Worm (Caenorhabditis elegans) whole organism, late embryonic: ENCODE data around the gene ugt-48.

Experiments
- K02D7.2 ChIP-seq: sonication (generic microtip); optimal IDR thresholded peaks from 2 replicates; lab custom pipeline; 2017; ENCODE audit warnings: mild to moderate bottlenecking, missing genetic modification characterization, missing compliant biosample characterization
- Y22D7AL.16 ChIP-seq: sonication (generic microtip); optimal IDR thresholded peaks from 2 replicates; lab custom pipeline; 2016; ENCODE audit warnings: missing genetic modification characterization, missing compliant biosample characterization
- ahr-1 ChIP-seq: sonication (generic microtip); optimal IDR thresholded peaks from 2 replicates; lab custom pipeline; 2016; ENCODE audit warnings: missing genetic modification characterization, missing compliant biosample characterization
- ama-1 ChIP-seq: fragments of 150-350 bp; optimal IDR thresholded peaks from 2 replicates; lab custom pipeline; 2014
- ceh-14 ChIP-seq: sonication (generic microtip); optimal IDR thresholded peaks from 2 replicates; lab custom pipeline; 2016; ENCODE audit warnings: missing genotype, missing genetic modification characterization, missing compliant biosample characterization
- ceh-19 ChIP-seq: fragments of 200-800 bp; sonication (Bioruptor generic); optimal IDR thresholded peaks from 2 replicates; lab custom pipeline; 2018; ENCODE audit warnings: mild to moderate bottlenecking, missing genetic modification characterization, missing compliant biosample characterization
- ceh-2 ChIP-seq: sonication (generic microtip); optimal IDR thresholded peaks from 2 replicates; lab custom pipeline; 2016; ENCODE audit warnings: missing genotype, missing genetic modification characterization, missing compliant biosample characterization
- ceh-22 ChIP-seq: sonication (generic microtip); optimal IDR thresholded peaks from 2 replicates; lab custom pipeline; 2017; ENCODE audit warnings: missing biosample characterization, missing genetic modification characterization
- ceh-24 ChIP-seq: sonication (generic microtip); optimal IDR thresholded peaks from 2 replicates; lab custom pipeline; 2016; ENCODE audit warnings: mild to moderate bottlenecking, missing genetic modification characterization, missing compliant biosample characterization
- ceh-30 ChIP-seq: fragments of 150-350 bp; optimal IDR thresholded peaks from 2 replicates; lab custom pipeline; 2014; ENCODE audit warnings: missing biosample characterization, missing genetic modification characterization
- ceh-34 ChIP-seq: sonication (generic microtip); optimal IDR thresholded peaks from 2 replicates; lab custom pipeline; 2016; ENCODE audit warnings: mild to moderate bottlenecking, missing genetic modification characterization, missing compliant biosample characterization
- ceh-45 ChIP-seq: fragments of 200-800 bp; sonication (Bioruptor generic); IDR thresholded peaks from 2 replicates; pipeline ENCODE4 v1.3.6; 2022; ENCODE audit warnings: missing genetic modification reagents, missing genetic modification characterization, missing compliant biosample characterization
- ceh-48 ChIP-seq: sonication (generic microtip); optimal IDR thresholded peaks from 2 replicates; lab custom pipeline; 2016; ENCODE audit warnings: missing genetic modification characterization, inconsistent platforms, missing compliant biosample characterization
- ceh-6 ChIP-seq: fragments of 200-800 bp; sonication (Bioruptor generic); optimal IDR thresholded peaks from 2 replicates; lab custom pipeline; 2018; ENCODE audit warnings: mild to moderate bottlenecking, missing genetic modification characterization, missing compliant biosample characterization
- ceh-9 ChIP-seq: sonication (generic microtip); optimal IDR thresholded peaks from 2 replicates; lab custom pipeline; 2016; ENCODE audit warnings: mild to moderate bottlenecking, missing genetic modification characterization, inconsistent platforms, missing compliant biosample characterization
- che-1 ChIP-seq: sonication (generic microtip); optimal IDR thresholded peaks from 2 replicates; lab custom pipeline; 2016; ENCODE audit warnings: mild to moderate bottlenecking, missing genetic modification characterization, missing compliant biosample characterization
- elt-2 ChIP-seq: sonication (generic microtip); optimal IDR thresholded peaks from 2 replicates; lab custom pipeline; 2016; ENCODE audit warnings: missing genetic modification reagents, missing genetic modification characterization, missing compliant biosample characterization
- elt-4 ChIP-seq: sonication (generic microtip); optimal IDR thresholded peaks from 2 replicates; lab custom pipeline; 2016; ENCODE audit warnings: missing genetic modification characterization, missing compliant biosample characterization
- ets-4 ChIP-seq: sonication (generic microtip); optimal IDR thresholded peaks from 2 replicates; lab custom pipeline; 2016; ENCODE audit warnings: missing genetic modification characterization, missing compliant biosample characterization
- eyg-1 ChIP-seq: sonication (generic microtip); optimal IDR thresholded peaks from 2 replicates; lab custom pipeline; 2016; ENCODE audit warnings: missing genotype, missing genetic modification characterization, missing compliant biosample characterization
- fkh-10 ChIP-seq: fragments of 150-350 bp; optimal IDR thresholded peaks from 2 replicates; lab custom pipeline; 2014; ENCODE audit warnings: missing biosample characterization, missing genetic modification reagents, missing genetic modification characterization
- fkh-6 ChIP-seq: sonication (generic microtip); optimal IDR thresholded peaks from 2 replicates; lab custom pipeline; 2016; ENCODE audit warnings: missing genetic modification characterization, missing compliant biosample characterization
- gmeb-2 ChIP-seq: sonication (generic microtip); optimal IDR thresholded peaks from 2 replicates; lab custom pipeline; 2016; ENCODE audit warnings: missing genetic modification characterization, inconsistent platforms, missing compliant biosample characterization
- hlh-30 ChIP-seq: sonication (generic microtip); optimal IDR thresholded peaks from 2 replicates; lab custom pipeline; 2017; ENCODE audit warnings: antibody characterized with exemption, missing genetic modification characterization, missing compliant biosample characterization; ENCODE audit not compliant: insufficient read depth
- mec-3 ChIP-seq: sonication (generic microtip); optimal IDR thresholded peaks from 2 replicates; lab custom pipeline; 2016; ENCODE audit warnings: borderline replicate concordance, missing genetic modification characterization, missing compliant biosample characterization
- nfya-1 ChIP-seq: sonication (generic microtip); optimal IDR thresholded peaks from 2 replicates; lab custom pipeline; 2017; ENCODE audit warnings: missing genetic modification characterization, mild to moderate bottlenecking, missing compliant biosample characterization, antibody characterized with exemption, moderate library complexity
- nhr-232 ChIP-seq: sonication (generic microtip); optimal IDR thresholded peaks from 2 replicates; lab custom pipeline; 2016; ENCODE audit warnings: missing genetic modification characterization, missing compliant biosample characterization
- npax-4 ChIP-seq: sonication (generic microtip); optimal IDR thresholded peaks from 2 replicates; lab custom pipeline; 2016; ENCODE audit warnings: missing genetic modification characterization, missing compliant biosample characterization
- pha-4 ChIP-seq: fragments of 150-350 bp; optimal IDR thresholded peaks from 2 replicates; lab custom pipeline; 2018; ENCODE audit warnings: missing biosample characterization, missing genetic modification reagents, missing genetic modification characterization
- sdc-2 ChIP-seq: sonication (generic microtip); optimal IDR thresholded peaks from 2 replicates; lab custom pipeline; 2016; ENCODE audit warnings: missing genotype, missing genetic modification characterization, missing compliant biosample characterization
- syd-9 ChIP-seq: sonication (generic microtip); optimal IDR thresholded peaks from 2 replicates; lab custom pipeline; 2016; ENCODE audit warnings: mild to moderate bottlenecking, missing genetic modification characterization, moderate library complexity, missing compliant biosample characterization
- ttx-3 ChIP-seq: sonication (generic microtip); optimal IDR thresholded peaks from 2 replicates; lab custom pipeline; 2016; ENCODE audit warnings: missing genetic modification reagents, missing genetic modification characterization, missing compliant biosample characterization
- ztf-16 ChIP-seq: sonication (generic microtip); optimal IDR thresholded peaks from 2 replicates; lab custom pipeline; 2017; ENCODE audit warnings: missing genetic modification characterization, missing compliant biosample characterization

Gene ugt-48

DNA sequence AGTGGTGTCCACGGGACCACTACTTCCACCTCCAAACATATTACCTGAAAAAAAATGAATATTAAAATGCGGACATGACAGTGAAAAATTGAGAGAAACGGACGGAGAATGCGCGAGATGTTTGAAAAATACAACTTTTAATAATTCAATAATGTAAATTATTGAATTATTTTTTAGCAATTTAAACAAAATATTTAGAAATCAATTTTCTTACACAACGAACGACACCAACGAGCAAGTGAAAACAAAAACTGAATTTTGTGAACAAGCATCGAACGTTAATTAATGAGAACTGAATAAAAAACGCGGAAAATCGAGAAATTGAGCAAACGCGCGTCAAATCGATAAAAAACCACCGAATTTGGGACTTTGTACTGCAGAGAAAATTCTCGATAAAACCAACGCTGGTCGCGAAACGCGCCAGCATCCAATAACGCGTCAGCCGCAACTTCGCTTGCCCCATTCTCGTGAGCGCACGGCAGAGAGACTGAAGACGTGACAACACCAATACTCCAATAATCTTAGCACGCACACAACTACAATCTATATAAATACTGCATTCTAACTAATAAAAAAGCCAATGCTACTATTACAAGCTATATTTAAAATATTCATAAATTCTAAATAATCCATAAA is 42.9 kb downstream of the ugt-48 start, which contains the start of the genes dnj-19 and nhr-47 (continued):
- TF ChIP-seq hlh-30 (peak; percentile 26), mec-3 (no peak), nhr-232 (peak; percentile 29)

DNA sequence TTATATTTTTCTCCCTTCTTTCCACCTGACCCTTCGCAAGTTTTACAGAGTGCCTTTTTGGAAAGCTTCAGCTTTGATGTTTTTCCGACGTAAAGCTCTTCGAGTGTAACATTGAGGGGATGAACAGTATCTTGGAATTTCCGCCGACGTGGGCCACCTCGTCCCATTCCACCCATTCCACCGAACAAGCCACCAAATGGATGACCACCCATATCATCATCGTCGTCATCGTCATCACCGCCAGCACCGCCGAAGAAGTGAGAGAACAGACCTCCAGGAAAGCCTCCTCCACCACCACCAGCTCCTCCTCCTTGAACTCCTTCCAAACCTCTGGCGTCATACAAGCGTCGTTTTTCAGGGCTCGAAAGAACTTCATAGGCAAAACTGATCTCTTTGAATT is 43.6 kb downstream of the ugt-48 start:
- TF ChIP-seq syd-9 (tag; lab: Kevin White, UChicago), result no peak
- no peak for TF ChIP-seq fkh-6 (tag; lab: Kevin White, UChicago)
- no peak for TF ChIP-seq ceh-14 (tag; lab: Kevin White, UChicago)
- no peak for TF ChIP-seq hlh-30
- TF ChIP-seq fkh-10 (GFP tag; lab: Kevin White, UChicago), result no peak
- no peak for TF ChIP-seq Y22D7AL.16 (tag; lab: Kevin White, UChicago)
- TF ChIP-seq ahr-1, result no peak
- TF ChIP-seq pha-4 (tag; lab: Kevin White, UChicago), result no peak
- no peak for TF ChIP-seq sdc-2
- no peak for TF ChIP-seq mec-3
- TF ChIP-seq ceh-9 (tag; lab: Kevin White, UChicago), result no peak
- no peak for TF ChIP-seq eyg-1 (tag; lab: Kevin White, UChicago)
- TF ChIP-seq elt-4 (tag; lab: Kevin White, UChicago), result no peak
- no peak for TF ChIP-seq nhr-232
- TF ChIP-seq ttx-3 (tag; lab: Kevin White, UChicago), result no peak

DNA sequence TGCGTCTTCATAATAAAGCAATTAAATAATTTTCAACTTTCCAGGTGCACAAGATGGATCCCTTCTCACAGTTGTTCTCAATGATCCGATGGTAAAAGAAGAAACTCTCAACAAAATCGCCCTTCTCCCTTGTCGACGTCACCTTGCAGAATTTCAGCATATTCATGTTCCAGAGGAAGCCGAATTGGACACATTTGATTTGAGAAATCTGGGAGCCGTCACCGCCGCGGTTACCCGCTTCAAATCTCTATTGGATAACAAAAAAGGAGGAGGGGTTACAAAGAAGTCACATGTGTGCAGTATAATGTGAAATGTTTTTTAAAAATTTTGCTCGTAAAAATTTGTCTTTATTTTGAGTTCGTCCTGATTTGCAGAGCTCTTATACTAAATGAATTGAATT is 45.2 kb downstream of the ugt-48 start:
- TF ChIP-seq che-1 (tag; lab: Kevin White, UChicago) (no peak), hlh-30 (no peak), Y22D7AL.16 (tag; lab: Kevin White, UChicago) (no peak), ceh-45 (no peak), ceh-24 (tag; lab: Kevin White, UChicago) (no peak), gmeb-2 (tag; lab: Kevin White, UChicago) (no peak), ceh-6 (GFP tag; lab: Kevin White, UChicago) (no peak), ceh-48 (no peak), K02D7.2 (tag; lab: Kevin White, UChicago) (no peak), ceh-19 (no peak), ceh-34 (tag; lab: Kevin White, UChicago) (no peak), ama-1 (lab: Kevin White, UChicago) (no peak), mec-3 (no peak), ceh-22 (no peak), elt-2 (tag; lab: Kevin White, UChicago) (no peak), npax-4 (tag; lab: Kevin White, UChicago) (no peak), sdc-2 (no peak), ztf-16 (tag; lab: Kevin White, UChicago) (no peak)

DNA sequence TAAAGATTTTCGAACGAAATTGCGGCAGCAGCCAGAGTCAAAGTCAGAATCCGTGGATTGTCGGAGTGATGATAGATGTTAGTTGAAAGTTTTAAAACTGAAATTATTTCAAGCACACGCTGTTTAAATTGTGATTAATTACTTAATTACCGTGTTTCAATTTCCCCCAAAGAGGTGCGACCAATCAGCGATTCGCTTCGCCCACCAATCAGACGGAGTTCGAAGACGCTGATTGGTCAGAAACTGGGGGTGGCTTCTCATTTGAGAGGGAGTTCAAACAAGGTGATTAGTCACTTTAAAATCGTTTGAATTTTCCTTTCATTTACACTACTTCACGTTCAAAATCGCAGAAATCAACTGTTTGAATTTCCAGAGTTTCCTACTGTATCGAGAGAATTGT is 48.4 kb downstream of the ugt-48 start:
- TF ChIP-seq hlh-30, result no peak
- TF ChIP-seq ets-4, result no peak
- peak; percentile 66 for TF ChIP-seq nfya-1 (tag; lab: Kevin White, UChicago)
- TF ChIP-seq ceh-30 (tag; lab: Kevin White, UChicago), result no peak
- no peak for TF ChIP-seq eyg-1 (tag; lab: Kevin White, UChicago)
- TF ChIP-seq ceh-2 (tag; lab: Kevin White, UChicago), result no peak
- no peak for TF ChIP-seq syd-9 (tag; lab: Kevin White, UChicago)
- no peak for TF ChIP-seq fkh-10 (GFP tag; lab: Kevin White, UChicago)
